Fruit fly (Drosophila melanogaster): ENCODE data around the gene ergic53.

Gene ergic53

DNA sequence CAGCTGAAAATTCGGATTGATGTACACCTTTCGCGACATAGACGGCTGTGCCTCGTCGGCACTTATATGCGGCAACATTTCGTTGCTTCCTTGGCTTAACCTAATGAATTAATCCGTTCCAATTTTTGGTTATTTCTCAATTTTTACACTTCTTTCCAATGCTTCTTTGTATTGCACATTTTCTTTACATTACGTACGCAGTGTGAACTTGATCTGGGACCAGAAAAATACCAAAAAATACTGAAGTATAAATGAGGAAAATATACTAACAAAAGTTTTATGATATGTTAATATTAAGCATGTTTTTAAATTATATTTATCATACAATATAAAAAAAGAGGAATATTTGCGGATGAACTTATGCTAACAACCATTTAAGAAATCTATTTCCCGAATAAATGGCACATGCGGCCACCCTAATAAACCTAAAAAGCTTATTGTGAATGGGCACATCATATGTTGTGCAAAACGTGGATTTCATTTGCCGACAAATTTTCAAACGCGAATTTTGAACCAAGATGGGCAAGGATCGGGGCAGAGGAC, 25.1 kb upstream of the ergic53 start, which contains the start of the genes ZC3H3 and Pus7 (continued):
- TF ChIP-seq slou (GFP tag; optimal IDR thresholded peaks at IDR 0.05) (no peak), pan (optimal IDR thresholded peaks at IDR 0.05) (no peak), pan (GFP tag; optimal IDR thresholded peaks at IDR 0.05 in 1 of 2, IDR thresholded peaks at IDR 0.05 in 1 of 2) (no peak), MESR4 (GFP tag; optimal IDR thresholded peaks at IDR 0.05) (peak; percentile 90), Dp (GFP tag; optimal IDR thresholded peaks at IDR 0.05) (peak; percentile 60), eve (GFP tag; optimal IDR thresholded peaks at IDR 0.05) (no peak), Dbx (GFP tag; IDR thresholded peaks at IDR 0.05) (0 out of 3 replicates have a peak, but pooled peaks have one; percentile 41), Lim3 (GFP tag; IDR thresholded peaks at IDR 0.05) (no peak), HLH54F (GFP tag; optimal IDR thresholded peaks at IDR 0.05) (no peak), disco-r (GFP tag; optimal IDR thresholded peaks at IDR 0.05) (no peak), CG10462 (GFP tag; optimal IDR thresholded peaks at IDR 0.05) (no peak), vnd (GFP tag; IDR thresholded peaks at IDR 0.05; ENCODE audit: partially characterized antibody) (no peak), CG2120 (GFP tag; optimal IDR thresholded peaks at IDR 0.05) (peak; percentile 4), mam (GFP tag; optimal IDR thresholded peaks at IDR 0.05) (no peak), CG4424 (GFP tag; optimal IDR thresholded peaks at IDR 0.05) (peak; percentile 13), Meics (GFP tag; optimal IDR thresholded peaks at IDR 0.05) (no peak), klu (GFP tag; IDR thresholded peaks at IDR 0.05) (no peak), BtbVII (GFP tag; optimal IDR thresholded peaks at IDR 0.05) (no peak), nom (GFP tag; optimal IDR thresholded peaks at IDR 0.05) (no peak), btn (GFP tag; optimal IDR thresholded peaks at IDR 0.05) (no peak), CG7839 (tag; optimal IDR thresholded peaks at IDR 0.05) (no peak), CrebB (tag; optimal IDR thresholded peaks at IDR 0.05) (no peak), pho (GFP tag; optimal IDR thresholded peaks at IDR 0.05) (no peak), CG13296 (GFP tag; optimal IDR thresholded peaks at IDR 0.05) (no peak), CG1024 (GFP tag; IDR thresholded peaks at IDR 0.05) (0 out of 2 replicates have a peak, but pooled peaks have one; percentile 15), CG10959 (GFP tag; IDR thresholded peaks at IDR 0.05) (no peak), Gsc (GFP tag; IDR thresholded peaks at IDR 0.05) (no peak), repo (GFP tag; optimal IDR thresholded peaks at IDR 0.05) (no peak), Scr (GFP tag; IDR thresholded peaks at IDR 0.05; ENCODE audit: partially characterized antibody) (no peak), CG1602 (GFP tag; optimal IDR thresholded peaks at IDR 0.05) (no peak), jumu (GFP tag; optimal IDR thresholded peaks at IDR 0.05) (no peak), CG11504 (tag; optimal IDR thresholded peaks at IDR 0.05) (no peak), sim (GFP tag; IDR thresholded peaks at IDR 0.05) (no peak), grau (tag; optimal IDR thresholded peaks at IDR 0.05) (peak; percentile 26), CG17802 (tag; optimal IDR thresholded peaks at IDR 0.05) (no peak), HLHmδ (GFP tag; optimal IDR thresholded peaks at IDR 0.05) (no peak), Hey (tag; optimal IDR thresholded peaks at IDR 0.05) (no peak), cad (GFP tag; optimal IDR thresholded peaks at IDR 0.05) (no peak), nerfin-1 (tag; optimal IDR thresholded peaks at IDR 0.05) (no peak), CG7556 (GFP tag; optimal IDR thresholded peaks at IDR 0.05) (no peak), CG6689 (GFP tag; IDR thresholded peaks at IDR 0.05) (no peak), CG34376 (GFP tag; optimal IDR thresholded peaks at IDR 0.05) (no peak), CG9817 (tag; optimal IDR thresholded peaks at IDR 0.05) (no peak), Hand (GFP tag; optimal IDR thresholded peaks at IDR 0.05) (no peak), CG8281 (tag; optimal IDR thresholded peaks at IDR 0.05) (no peak), twi (tag; optimal IDR thresholded peaks at IDR 0.05) (peak; percentile 3), tio (GFP tag; optimal IDR thresholded peaks at IDR 0.05) (no peak), ap (GFP tag; IDR thresholded peaks at IDR 0.05) (no peak), gcm (GFP tag; optimal IDR thresholded peaks at IDR 0.05) (no peak), abd-A (tag; optimal IDR thresholded peaks at IDR 0.05) (no peak), CTCF (GFP tag; optimal IDR thresholded peaks at IDR 0.05) (no peak), Ravus (GFP tag; IDR thresholded peaks at IDR 0.05) (no peak)

Measured in whole organism, embryonic.